Fruit fly (Drosophila melanogaster) whole organism, embryonic: ENCODE results near the gene CG42553.

ENCODE experiments used
- Blimp-1 ChIP-seq: fragments of 200-800 bp; sonication (Bioruptor generic); optimal IDR thresholded peaks from 3 replicates; lab custom pipeline; 2018; ENCODE audit warnings: missing biosample characterization, missing genetic modification characterization, mild to moderate bottlenecking, moderate library complexity, missing genetic modification reagents
- CG10366 ChIP-seq: fragments of 200-800 bp; sonication (Bioruptor generic); IDR thresholded peaks from 2 replicates; pipeline ENCODE4 v1.3.6; 2022; ENCODE audit warnings: missing biosample characterization, missing genetic modification characterization
- CG10959 ChIP-seq: fragments of 200-800 bp; sonication (Bioruptor generic); IDR thresholded peaks from 2 replicates; pipeline ENCODE4 v1.3.6; 2022; ENCODE audit warnings: missing biosample characterization, missing genetic modification characterization
- CG10979 ChIP-seq: fragments of 200-800 bp; sonication (Bioruptor generic); optimal IDR thresholded peaks from 2 replicates; lab custom pipeline; 2018; ENCODE audit warnings: missing biosample characterization, mild to moderate bottlenecking, missing genetic modification characterization, moderate library complexity
- CG11560 ChIP-seq: fragments of 200-800 bp; sonication (Bioruptor generic); IDR thresholded peaks from 3 replicates; pipeline ENCODE4 v1.3.6; 2022; ENCODE audit warnings: missing biosample characterization, missing genetic modification characterization
- CG14014 ChIP-seq: fragments of 200-800 bp; sonication (Bioruptor generic); IDR thresholded peaks from 2 replicates; pipeline ENCODE4 v1.3.6; 2022; ENCODE audit warnings: missing biosample characterization, missing genetic modification characterization
- CG1602 ChIP-seq: fragments of 200-800 bp; sonication (Bioruptor generic); optimal IDR thresholded peaks from 3 replicates; lab custom pipeline; 2016; ENCODE audit warnings: missing biosample characterization, missing genetic modification characterization
- CG18011 ChIP-seq: fragments of 200-800 bp; sonication (Bioruptor generic); optimal IDR thresholded peaks from 2 replicates; lab custom pipeline; 2017; ENCODE audit warnings: missing biosample characterization, missing genetic modification characterization, mild to moderate bottlenecking, moderate library complexity, missing genotype
- CG2120 ChIP-seq: fragments of 200-800 bp; sonication (Bioruptor generic); optimal IDR thresholded peaks from 3 replicates; lab custom pipeline; 2016; ENCODE audit warnings: missing biosample characterization, missing genetic modification characterization
- CG2678 ChIP-seq: fragments of 200-800 bp; sonication (Bioruptor generic); optimal IDR thresholded peaks from 3 replicates; lab custom pipeline; 2019; ENCODE audit warnings: missing biosample characterization, mild to moderate bottlenecking, missing genetic modification characterization, moderate library complexity
- CG2875 ChIP-seq: fragments of 200-800 bp; sonication (Bioruptor generic); optimal IDR thresholded peaks from 2 replicates; lab custom pipeline; 2017; ENCODE audit warnings: missing biosample characterization, mild to moderate bottlenecking, missing genetic modification characterization, missing genetic modification reagents
- CG30431 ChIP-seq: fragments of 200-800 bp; sonication (Bioruptor generic); optimal IDR thresholded peaks from 2 replicates; lab custom pipeline; 2017; ENCODE audit warnings: missing biosample characterization, missing genetic modification characterization
- CG34422 ChIP-seq: fragments of 200-800 bp; sonication (Bioruptor generic); IDR thresholded peaks from 3 replicates; pipeline ENCODE4 v1.3.6; 2022; ENCODE audit warnings: missing biosample characterization, missing genetic modification characterization
- CG6813 ChIP-seq: fragments of 200-800 bp; sonication (Bioruptor generic); optimal IDR thresholded peaks from 2 replicates; lab custom pipeline; 2017; ENCODE audit warnings: missing biosample characterization, missing genetic modification characterization, mild to moderate bottlenecking, moderate library complexity, missing genetic modification reagents
- CG7963 ChIP-seq: fragments of 200-800 bp; sonication (Bioruptor generic); IDR thresholded peaks from 3 replicates; pipeline ENCODE4 v1.3.6; 2022; ENCODE audit warnings: missing biosample characterization, missing genetic modification characterization; ENCODE audit not compliant: partially characterized antibody
- CG9817 ChIP-seq: fragments of 200-800 bp; sonication (Bioruptor generic); optimal IDR thresholded peaks from 2 replicates; lab custom pipeline; 2018; ENCODE audit warnings: missing biosample characterization, mild to moderate bottlenecking, missing genetic modification characterization, moderate library complexity
- CoRest ChIP-seq: fragments of 200-800 bp; sonication (Bioruptor generic); optimal IDR thresholded peaks from 3 replicates; lab custom pipeline; 2018; ENCODE audit warnings: missing biosample characterization, mild to moderate bottlenecking, missing genetic modification characterization, moderate library complexity
- D ChIP-seq, 2 experiments: fragments of 200-800 bp in 1 of 2; fragments of >200 bp in 1 of 2; sonication (Bioruptor generic) in 1 of 2; optimal IDR thresholded peaks; 2 replicates in 1 of 2; 3 replicates in 1 of 2; lab custom pipeline; 2017; ENCODE audit warnings: mild to moderate bottlenecking in 1 of 2, missing biosample characterization in 1 of 2, missing genetic modification characterization in 1 of 2, missing genetic modification reagents in 1 of 2
- Dad ChIP-seq: fragments of 200-800 bp; sonication (Bioruptor generic); optimal IDR thresholded peaks from 3 replicates; lab custom pipeline; 2016; ENCODE audit warnings: missing biosample characterization, missing genetic modification characterization
- E2f1 ChIP-seq: fragments of 200-800 bp; sonication (Bioruptor generic); IDR thresholded peaks from 2 replicates; pipeline ENCODE4 v1.3.6; 2022; ENCODE audit warnings: missing biosample characterization, missing genetic modification characterization
- HLH3B ChIP-seq: fragments of 200-800 bp; sonication (Bioruptor generic); IDR thresholded peaks from 2 replicates; pipeline ENCODE4 v1.3.6; 2022; ENCODE audit warnings: missing biosample characterization, missing genetic modification characterization
- Med ChIP-seq: fragments of 200-800 bp; sonication (Bioruptor generic); peaks from one replicate; lab custom pipeline; 2016; ENCODE audit warnings: missing biosample characterization, missing genetic modification characterization, mild to moderate bottlenecking, inconsistent platforms, moderate library complexity
- Ptx1 ChIP-seq: fragments of 200-800 bp; sonication (Bioruptor generic); IDR thresholded peaks from 2 replicates; pipeline ENCODE4 v1.3.6; 2022; ENCODE audit warnings: missing biosample characterization, missing genetic modification characterization
- Six4 ChIP-seq: fragments of 200-800 bp; sonication (Bioruptor generic); optimal IDR thresholded peaks from 2 replicates; lab custom pipeline; 2016; ENCODE audit warnings: missing biosample characterization, missing genetic modification characterization
- Sox100B ChIP-seq: fragments of 200-800 bp; sonication (Bioruptor generic); optimal IDR thresholded peaks from 3 replicates; lab custom pipeline; 2018; ENCODE audit warnings: missing biosample characterization, mild to moderate bottlenecking, missing genetic modification characterization
- Tbp ChIP-seq: fragments of >200 bp; optimal IDR thresholded peaks from 2 replicates; lab custom pipeline; 2018; ENCODE audit warnings: missing biosample characterization, missing genetic modification characterization
- Vsx1 ChIP-seq: fragments of 200-800 bp; sonication (Bioruptor generic); optimal IDR thresholded peaks from 2 replicates; lab custom pipeline; 2017; ENCODE audit warnings: missing biosample characterization, mild to moderate bottlenecking, missing genetic modification characterization, missing genetic modification reagents
- chif ChIP-seq, 2 experiments: fragments of 200-800 bp; sonication (Bioruptor generic); optimal IDR thresholded peaks; 3 replicates each; lab custom pipeline; 2016; ENCODE audit warnings: missing biosample characterization in 2 of 2, missing genetic modification characterization in 2 of 2
- chn ChIP-seq: fragments of 200-800 bp; sonication (Bioruptor generic); optimal IDR thresholded peaks from 2 replicates; lab custom pipeline; 2016; ENCODE audit warnings: missing biosample characterization, missing genetic modification characterization
- dmrt99B ChIP-seq: fragments of 200-800 bp; sonication (Bioruptor generic); optimal IDR thresholded peaks from 2 replicates; lab custom pipeline; 2018; ENCODE audit warnings: missing biosample characterization, mild to moderate bottlenecking, missing genetic modification characterization, moderate library complexity
- dysf ChIP-seq: fragments of 200-800 bp; sonication (Bioruptor generic); IDR thresholded peaks from 3 replicates; pipeline ENCODE4 v1.3.6; 2022; ENCODE audit warnings: missing biosample characterization, missing genetic modification characterization
- eyg ChIP-seq: fragments of 200-800 bp; sonication (Bioruptor generic); optimal IDR thresholded peaks from 3 replicates; lab custom pipeline; 2016; ENCODE audit warnings: missing biosample characterization, missing genetic modification characterization
- gce ChIP-seq: fragments of 200-800 bp; sonication (Bioruptor generic); IDR thresholded peaks from 3 replicates; pipeline ENCODE4 v1.3.6; 2022; ENCODE audit warnings: missing biosample characterization, missing genetic modification characterization
- gsb-n ChIP-seq: fragments of 200-800 bp; sonication (Bioruptor generic); optimal IDR thresholded peaks from 3 replicates; lab custom pipeline; 2018; ENCODE audit warnings: missing biosample characterization, mild to moderate bottlenecking, missing genetic modification characterization
- jumu ChIP-seq: fragments of 200-800 bp; sonication (Bioruptor generic); optimal IDR thresholded peaks from 3 replicates; lab custom pipeline; 2016; ENCODE audit warnings: missing biosample characterization, missing genetic modification characterization
- lbe ChIP-seq: fragments of 200-800 bp; sonication (Bioruptor generic); optimal IDR thresholded peaks from 2 replicates; lab custom pipeline; 2016; ENCODE audit warnings: missing biosample characterization, mild to moderate bottlenecking, missing genetic modification characterization
- oc ChIP-seq: fragments of 200-800 bp; sonication (Bioruptor generic); optimal IDR thresholded peaks from 2 replicates; lab custom pipeline; 2018; ENCODE audit warnings: missing biosample characterization, mild to moderate bottlenecking, missing genetic modification characterization, moderate library complexity
- pan ChIP-seq, 4 experiments: fragments of >200 bp in 3 of 4; fragments of 200-800 bp in 1 of 4; sonication (Bioruptor generic) in 1 of 4; optimal IDR thresholded peaks in 3 of 4; IDR thresholded peaks in 1 of 4; 2 replicates each; pipeline versions ENCODE4 v1.3.6 to Lab custom; 2017 to 2022; ENCODE audit warnings: missing biosample characterization in 2 of 4, missing genetic modification characterization in 2 of 4, mixed read lengths in 1 of 4
- pfk ChIP-seq: fragments of 200-800 bp; sonication (Bioruptor generic); optimal IDR thresholded peaks from 2 replicates; lab custom pipeline; 2018; ENCODE audit warnings: missing biosample characterization, mild to moderate bottlenecking, missing genetic modification characterization, moderate library complexity
- row ChIP-seq: fragments of 200-800 bp; sonication (Bioruptor generic); IDR thresholded peaks from 3 replicates; pipeline ENCODE4 v1.3.6; 2022; ENCODE audit warnings: missing biosample characterization, missing genetic modification characterization
- so ChIP-seq: fragments of 200-800 bp; sonication (Bioruptor generic); IDR thresholded peaks from 3 replicates; pipeline ENCODE4 v1.3.6; 2022; ENCODE audit warnings: missing biosample characterization, missing genetic modification characterization
- stc ChIP-seq: fragments of 200-800 bp; sonication (Bioruptor generic); IDR thresholded peaks from 2 replicates; pipeline ENCODE4 v1.3.6; 2022; ENCODE audit warnings: missing biosample characterization, missing genetic modification characterization
- trem ChIP-seq: fragments of 200-800 bp; optimal IDR thresholded peaks from 3 replicates; lab custom pipeline; 2019; ENCODE audit warnings: missing biosample characterization, mild to moderate bottlenecking, missing genetic modification characterization, moderate library complexity
- unc-4 ChIP-seq: fragments of 200-800 bp; sonication (Bioruptor generic); IDR thresholded peaks from 2 replicates; pipeline ENCODE4 v1.3.6; 2022; ENCODE audit warnings: missing biosample characterization, missing genetic modification characterization; ENCODE audit not compliant: partially characterized antibody
- vfl ChIP-seq: fragments of 200-800 bp; sonication (Bioruptor generic); optimal IDR thresholded peaks from 2 replicates; lab custom pipeline; 2016; ENCODE audit warnings: missing biosample characterization, missing genetic modification characterization

The CG42553 gene

DNA sequence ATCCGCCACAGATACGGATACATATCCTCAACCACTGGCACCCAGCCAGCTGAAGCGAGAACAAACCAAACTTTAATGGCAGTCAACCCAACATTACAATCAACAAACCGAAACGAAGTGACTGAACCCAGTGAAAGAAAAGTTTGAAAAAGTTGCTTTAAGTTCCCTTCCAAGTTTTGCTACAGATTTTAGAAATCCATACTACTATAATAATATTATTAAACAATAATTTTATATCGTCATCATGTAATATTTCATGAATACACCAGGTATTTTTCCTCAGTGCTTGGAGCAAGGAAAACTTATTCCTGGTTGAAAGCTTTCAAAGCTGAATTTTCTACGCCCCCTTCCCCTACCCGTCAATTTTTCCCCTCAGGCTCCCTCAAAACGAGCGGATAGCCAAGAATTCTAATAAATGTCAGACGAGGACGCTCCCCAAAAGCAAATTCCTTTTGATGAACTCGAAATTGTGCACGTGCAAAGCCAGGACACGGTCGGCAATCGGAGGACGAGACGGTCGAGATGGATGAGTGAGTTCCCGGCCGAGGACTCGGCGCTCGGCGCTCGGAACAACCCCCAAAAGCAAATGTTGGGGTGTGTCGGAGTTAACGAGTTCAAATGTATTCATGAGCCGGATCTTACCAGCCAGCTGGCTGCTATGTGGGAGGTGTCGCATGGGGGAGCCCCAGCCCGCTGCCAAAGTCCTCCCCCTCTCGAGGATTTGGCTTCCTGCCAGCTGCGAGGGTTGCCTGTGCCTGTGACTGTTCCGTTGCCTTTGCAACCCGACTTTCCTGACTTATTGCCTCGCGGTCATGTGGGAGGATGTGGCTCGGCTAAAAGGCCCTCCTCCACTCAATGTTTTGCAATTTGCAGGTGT, 36.7 kb upstream of the CG42553 start (continued):
- TF ChIP-seq chn (GFP tag; lab: Kevin White, UChicago) (no peak), CG9817 (tag; lab: Kevin White, UChicago) (peak; percentile 6), so (no peak), chif (GFP tag; optimal IDR thresholded peaks at IDR 0.05; lab: Kevin White, UChicago) (no peak), Tbp (no peak), Ptx1 (GFP tag; lab: Robert Waterston, UW) (peak; percentile 81), CG34422 (GFP tag; lab: Robert Waterston, UW) (0 out of 3 replicates have a peak, but pooled peaks have one; percentile 45), row (peak; percentile 60), Six4 (peak; percentile 50), pan (optimal IDR thresholded peaks at IDR 0.05; lab: Kevin White, UChicago) (no peak), pan (GFP tag; optimal IDR thresholded peaks at IDR 0.05 in 1 of 2, IDR thresholded peaks at IDR 0.05 in 1 of 2) (peak in 1 of 2 experiments; percentile 69), CG14014 (GFP tag; lab: Robert Waterston, UW) (0 out of 2 replicates have a peak, but pooled peaks have one; percentile 33), Vsx1 (GFP tag; lab: Kevin White, UChicago) (peak; percentile 28), vfl (GFP tag; lab: Kevin White, UChicago) (no peak), CG2120 (GFP tag; lab: Kevin White, UChicago) (peak; percentile 26)

DNA sequence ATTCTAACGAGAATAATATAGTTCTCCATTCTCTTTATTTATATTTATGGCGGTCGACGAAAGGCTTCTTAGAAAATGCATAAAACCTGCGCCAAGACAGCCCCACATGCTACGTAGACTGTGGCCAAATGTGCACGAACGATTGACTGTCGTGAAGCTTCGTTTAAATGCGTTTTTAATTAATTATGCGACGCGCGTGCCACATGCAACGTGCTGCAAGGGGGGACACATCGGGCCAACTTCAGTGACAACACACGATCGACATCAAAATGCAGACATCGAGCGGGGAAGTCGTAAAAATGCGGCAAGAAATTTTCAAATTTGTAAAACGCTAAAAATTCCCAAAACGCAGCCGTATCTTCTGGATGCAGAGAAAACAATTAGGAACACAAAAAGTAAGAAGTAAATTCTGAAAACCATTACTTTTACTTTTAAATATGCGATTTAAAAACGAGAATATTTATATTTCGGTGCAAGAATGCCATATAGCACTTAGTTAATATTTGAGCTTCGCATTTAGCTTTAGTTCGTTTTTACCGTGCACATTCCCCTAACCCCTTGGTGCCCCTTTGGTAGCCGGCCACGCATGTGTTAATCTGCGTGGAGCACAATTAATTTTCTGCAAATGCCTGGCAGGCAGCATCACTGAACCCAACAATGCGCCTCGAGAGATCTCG, 33.9 kb upstream of the CG42553 start:
- TF ChIP-seq oc (tag; lab: Kevin White, UChicago) (peak; percentile 15), Blimp-1 (GFP tag; lab: Kevin White, UChicago) (peak; percentile 75), Med (GFP tag; lab: Kevin White, UChicago) (peak; percentile 79), CG10366 (GFP tag; lab: Robert Waterston, UW) (peak; percentile 44; the same call in 1 of the 2 replicates), lbe (GFP tag; lab: Kevin White, UChicago) (peak; percentile 48), stc (GFP tag; lab: Robert Waterston, UW) (no peak; the same call in 1 of the 2 replicates), CG2875 (peak; percentile 22), gce (peak; percentile 43; the same call in 1 of the 3 replicates), Sox100B (peak; percentile 40), Dad (GFP tag; lab: Kevin White, UChicago) (no peak), pfk (GFP tag; lab: Kevin White, UChicago) (no peak), CG2678 (tag; lab: Kevin White, UChicago) (peak; percentile 36), HLH3B (GFP tag; lab: Robert Waterston, UW) (peak; percentile 65), CG1602 (peak; percentile 8), CG10959 (GFP tag; lab: Robert Waterston, UW) (0 out of 2 replicates have a peak, but pooled peaks have one; percentile 17), CG11560 (tag; lab: Robert Waterston, UW) (no peak), CG10979 (tag; lab: Kevin White, UChicago) (peak; percentile 65), unc-4 (GFP tag; lab: Robert Waterston, UW) (no peak), CoRest (tag; lab: Kevin White, UChicago) (no peak), Six4 (peak; percentile 14), dysf (GFP tag; lab: Robert Waterston, UW) (peak; percentile 46; the same call in 1 of the 3 replicates), jumu (GFP tag; lab: Kevin White, UChicago) (no peak), CG7963 (no peak), D (optimal IDR thresholded peaks at IDR 0.05; lab: Kevin White, UChicago) (no peak), D (GFP tag; optimal IDR thresholded peaks at IDR 0.05; lab: Kevin White, UChicago) (peak; percentile 65), CG30431 (GFP tag; lab: Kevin White, UChicago) (no peak), trem (tag; lab: Kevin White, UChicago) (peak; percentile 10), CG18011 (GFP tag; lab: Kevin White, UChicago) (no peak), gsb-n (tag; lab: Kevin White, UChicago) (peak; percentile 21), CG6813 (GFP tag; lab: Kevin White, UChicago) (no peak), eyg (GFP tag; lab: Kevin White, UChicago) (no peak), E2f1 (GFP tag; lab: Robert Waterston, UW) (peak; percentile 15; the same call in 1 of the 2 replicates), dmrt99B (peak; percentile 59)
